ENCODE assay signal across 4 fruit fly cellular contexts in genomic region chr3R:8115951-8116611, dm6.
A peak's percentile ranks its signal among the peaks of the same experiment; 100 is the strongest.
TF ChIP-seq lines count a peak whose summit lies in the region.

No protein-coding gene starts in this region.

- TF ChIP-seq CTCF in whole organism, embryonic (GFP tag; optimal IDR thresholded peaks at IDR 0.05; lab: Kevin White, UChicago) = no peak

TF ChIP-seq in whole organism, embryonic, 481 proteins besides CTCF, POLR2A, EP300 and RAD21:
- TF ChIP-seq nom (GFP tag; optimal IDR thresholded peaks at IDR 0.05; lab: Kevin White, UChicago) = peak; percentile 21
- TF ChIP-seq chinmo (GFP tag; IDR thresholded peaks at IDR 0.05; lab: Robert Waterston, UW; ENCODE audit: partially characterized antibody) = 0 out of 4 replicates have a peak, but pooled peaks have one; percentile 22
- TF ChIP-seq sob (GFP tag; IDR thresholded peaks at IDR 0.05; lab: Robert Waterston, UW) = 0 out of 2 replicates have a peak, but pooled peaks have one; percentile 17
- TF ChIP-seq ewg (GFP tag; optimal IDR thresholded peaks at IDR 0.05; lab: Kevin White, UChicago) = peak; percentile 27
- TF ChIP-seq Nf-YA (GFP tag; IDR thresholded peaks at IDR 0.05; lab: Robert Waterston, UW) = no peak
- peak; percentile 53; the same call in 1 of the 2 replicates for TF ChIP-seq CG10321 (GFP tag; IDR thresholded peaks at IDR 0.05; lab: Robert Waterston, UW)
- TF ChIP-seq CG18619 (GFP tag; optimal IDR thresholded peaks at IDR 0.05; lab: Kevin White, UChicago) = no peak
- TF ChIP-seq Rx (GFP tag; IDR thresholded peaks at IDR 0.05; lab: Robert Waterston, UW) = 0 out of 2 replicates have a peak, but pooled peaks have one; percentile 19
- no peak for TF ChIP-seq eve (GFP tag; optimal IDR thresholded peaks at IDR 0.05; lab: Kevin White, UChicago)
- no peak for TF ChIP-seq CG6654 (GFP tag; optimal IDR thresholded peaks at IDR 0.05; lab: Kevin White, UChicago)
- no peak for TF ChIP-seq chif (GFP tag; optimal IDR thresholded peaks at IDR 0.05; lab: Kevin White, UChicago)
- TF ChIP-seq gcm (GFP tag; optimal IDR thresholded peaks at IDR 0.05; lab: Kevin White, UChicago) = peak; percentile 23
- TF ChIP-seq run (tag; optimal IDR thresholded peaks at IDR 0.05; lab: Kevin White, UChicago) = no peak
- 0 out of 2 replicates have a peak, but pooled peaks have one; percentile 17 for TF ChIP-seq slbo (GFP tag; IDR thresholded peaks at IDR 0.05; lab: Robert Waterston, UW)
- TF ChIP-seq lbe (GFP tag; optimal IDR thresholded peaks at IDR 0.05; lab: Kevin White, UChicago) = peak; percentile 10
- TF ChIP-seq ci (GFP tag; IDR thresholded peaks at IDR 0.05; lab: Robert Waterston, UW) = peak; percentile 47; the same call in 1 of the 3 replicates
- peak; percentile 47 for TF ChIP-seq CG15479 (GFP tag; optimal IDR thresholded peaks at IDR 0.05; lab: Kevin White, UChicago)
- peak; percentile 60 for TF ChIP-seq Ets65A (GFP tag; lab: Kevin White, UChicago)
- TF ChIP-seq CG1832 (GFP tag; optimal IDR thresholded peaks at IDR 0.05; lab: Kevin White, UChicago) = peak; percentile 16
- TF ChIP-seq tll (GFP tag; optimal IDR thresholded peaks at IDR 0.05; lab: Kevin White, UChicago) = peak in 1 of 2 experiments; percentile 36
TF ChIP-seq in whole organism, embryonic: peak in this region for 14.

TF ChIP-seq in whole organism, prepupa, 60 proteins besides CTCF, POLR2A, EP300 and RAD21 (continues in another document):
- TF ChIP-seq OdsH (GFP tag; optimal IDR thresholded peaks at IDR 0.05; lab: Kevin White, UChicago) (peak; percentile 38), CG32006 (GFP tag; optimal IDR thresholded peaks at IDR 0.05; lab: Kevin White, UChicago) (no peak), fkh (GFP tag; optimal IDR thresholded peaks at IDR 0.05; lab: Kevin White, UChicago) (no peak), CG16779 (tag; optimal IDR thresholded peaks at IDR 0.05; lab: Kevin White, UChicago) (no peak), Ets96B (tag; optimal IDR thresholded peaks at IDR 0.05; lab: Kevin White, UChicago) (no peak), CG8319 (GFP tag; optimal IDR thresholded peaks at IDR 0.05; lab: Kevin White, UChicago) (no peak), topi (GFP tag; optimal IDR thresholded peaks at IDR 0.05; lab: Kevin White, UChicago) (peak; percentile 69), CG3919 (GFP tag; optimal IDR thresholded peaks at IDR 0.05; lab: Kevin White, UChicago) (peak; percentile 25), CG6163 (GFP tag; IDR thresholded peaks at IDR 0.05; lab: Robert Waterston, UW) (no peak), CG9139 (GFP tag; optimal IDR thresholded peaks at IDR 0.05; lab: Kevin White, UChicago) (no peak), salr (GFP tag; optimal IDR thresholded peaks at IDR 0.05; lab: Kevin White, UChicago) (no peak), net (GFP tag; optimal IDR thresholded peaks at IDR 0.05; lab: Kevin White, UChicago) (peak; percentile 15), ss (GFP tag; optimal IDR thresholded peaks at IDR 0.05; lab: Kevin White, UChicago) (no peak), Smox (GFP tag; optimal IDR thresholded peaks at IDR 0.05; lab: Kevin White, UChicago) (peak; percentile 69), eg (GFP tag; IDR thresholded peaks at IDR 0.05; lab: Robert Waterston, UW) (no peak), CG6854 (GFP tag; optimal IDR thresholded peaks at IDR 0.05; lab: Kevin White, UChicago) (no peak), CG34406 (GFP tag; optimal IDR thresholded peaks at IDR 0.05; lab: Kevin White, UChicago) (peak; percentile 34), Sox14 (GFP tag; optimal IDR thresholded peaks at IDR 0.05; lab: Kevin White, UChicago) (peak; percentile 20), Sox102F (GFP tag; optimal IDR thresholded peaks at IDR 0.05; lab: Kevin White, UChicago) (peak; percentile 71), CG31627 (GFP tag; optimal IDR thresholded peaks at IDR 0.05; lab: Kevin White, UChicago) (peak; percentile 75), acj6 (GFP tag; optimal IDR thresholded peaks at IDR 0.05; lab: Kevin White, UChicago) (peak; percentile 35), Met (GFP tag; optimal IDR thresholded peaks at IDR 0.05; lab: Kevin White, UChicago) (peak; percentile 82), Eip75B (GFP tag; optimal IDR thresholded peaks at IDR 0.05; lab: Kevin White, UChicago) (peak; percentile 10), vri (GFP tag; optimal IDR thresholded peaks at IDR 0.05; lab: Kevin White, UChicago) (peak; percentile 32), svp (GFP tag; lab: Kevin White, UChicago) (peak; percentile 80)

TF ChIP-seq in whole organism, pupa, 21 proteins besides CTCF, POLR2A, EP300 and RAD21:
- TF ChIP-seq CG32121 (GFP tag; IDR thresholded peaks at IDR 0.05; lab: Robert Waterston, UW) (no peak), gl (tag; optimal IDR thresholded peaks at IDR 0.05; lab: Kevin White, UChicago) (no peak), fd96Ca (GFP tag; IDR thresholded peaks at IDR 0.05; lab: Robert Waterston, UW) (no peak), CG4496 (GFP tag; IDR thresholded peaks at IDR 0.05; lab: Robert Waterston, UW) (no peak), CG17806 (tag; optimal IDR thresholded peaks at IDR 0.05; lab: Kevin White, UChicago) (no peak), CG13204 (GFP tag; optimal IDR thresholded peaks at IDR 0.05; lab: Kevin White, UChicago) (no peak), Pif1B (GFP tag; optimal IDR thresholded peaks at IDR 0.05; lab: Kevin White, UChicago) (no peak), EcR (GFP tag; optimal IDR thresholded peaks at IDR 0.05; lab: Kevin White, UChicago) (peak; percentile 65), CG14655 (GFP tag; optimal IDR thresholded peaks at IDR 0.05; lab: Kevin White, UChicago) (no peak), CG10348 (GFP tag; IDR thresholded peaks at IDR 0.05; lab: Robert Waterston, UW) (no peak), CG15710 (tag; optimal IDR thresholded peaks at IDR 0.05; lab: Kevin White, UChicago) (no peak), CG12605 (GFP tag; IDR thresholded peaks at IDR 0.05; lab: Robert Waterston, UW) (no peak), CG8159 (tag; optimal IDR thresholded peaks at IDR 0.05; lab: Kevin White, UChicago) (peak; percentile 18), CG8301 (tag; optimal IDR thresholded peaks at IDR 0.05; lab: Kevin White, UChicago) (no peak), rn (GFP tag; IDR thresholded peaks at IDR 0.05; lab: Robert Waterston, UW) (no peak), Pif1A (GFP tag; optimal IDR thresholded peaks at IDR 0.05; lab: Kevin White, UChicago) (no peak), CG34367 (tag; optimal IDR thresholded peaks at IDR 0.05; lab: Kevin White, UChicago) (no peak), Snoo (tag; optimal IDR thresholded peaks at IDR 0.05; lab: Kevin White, UChicago) (peak; percentile 33), D1 (tag; optimal IDR thresholded peaks at IDR 0.05; lab: Kevin White, UChicago) (no peak), Ets98B (GFP tag; IDR thresholded peaks at IDR 0.05; lab: Robert Waterston, UW) (no peak), CG9948 (tag; optimal IDR thresholded peaks at IDR 0.05; lab: Kevin White, UChicago) (no peak)

TF ChIP-seq in whole organism, wandering third instar larva, 38 proteins besides CTCF, POLR2A, EP300 and RAD21 (continues in another document):
- no peak for TF ChIP-seq CG9705 (GFP tag; optimal IDR thresholded peaks at IDR 0.05; lab: Kevin White, UChicago)
- TF ChIP-seq h (GFP tag; optimal IDR thresholded peaks at IDR 0.05; lab: Kevin White, UChicago) = peak; percentile 53
- no peak for TF ChIP-seq pan (optimal IDR thresholded peaks at IDR 0.05; lab: Kevin White, UChicago)
- no peak for TF ChIP-seq Dif (GFP tag; optimal IDR thresholded peaks at IDR 0.05; lab: Kevin White, UChicago; ENCODE audit: partially characterized antibody)
- peak; percentile 30 for TF ChIP-seq dmrt93B (GFP tag; optimal IDR thresholded peaks at IDR 0.05; lab: Kevin White, UChicago)
- TF ChIP-seq rgr (GFP tag; optimal IDR thresholded peaks at IDR 0.05; lab: Kevin White, UChicago) = peak; percentile 51
- peak; percentile 20 for TF ChIP-seq woc (GFP tag; optimal IDR thresholded peaks at IDR 0.05; lab: Kevin White, UChicago)
- TF ChIP-seq CrebA (GFP tag; optimal IDR thresholded peaks at IDR 0.05; lab: Kevin White, UChicago; ENCODE audit: borderline replicate concordance) = no peak
- TF ChIP-seq HLH106 (tag; optimal IDR thresholded peaks at IDR 0.05; lab: Kevin White, UChicago) = peak; percentile 47
- TF ChIP-seq Hr83 (GFP tag; optimal IDR thresholded peaks at IDR 0.05; lab: Kevin White, UChicago; ENCODE audit: poor library complexity, severe bottlenecking) = no peak
- no peak for TF ChIP-seq Vsx2 (GFP tag; optimal IDR thresholded peaks at IDR 0.05; lab: Kevin White, UChicago; ENCODE audit: partially characterized antibody)
- no peak for TF ChIP-seq Rel (GFP tag; optimal IDR thresholded peaks at IDR 0.05; lab: Kevin White, UChicago)
- no peak for TF ChIP-seq Rel (tag; optimal IDR thresholded peaks at IDR 0.05; lab: Kevin White, UChicago)
- TF ChIP-seq Abd-B (GFP tag; optimal IDR thresholded peaks at IDR 0.05; lab: Kevin White, UChicago) = no peak
- no peak for TF ChIP-seq sv (GFP tag; optimal IDR thresholded peaks at IDR 0.05; lab: Kevin White, UChicago)
- peak; percentile 65 for TF ChIP-seq OdsH (GFP tag; optimal IDR thresholded peaks at IDR 0.05; lab: Kevin White, UChicago)
- peak; percentile 57 for TF ChIP-seq br (GFP tag; optimal IDR thresholded peaks at IDR 0.05; lab: Kevin White, UChicago)
- no peak for TF ChIP-seq Hr78 (GFP tag; optimal IDR thresholded peaks at IDR 0.05; lab: Kevin White, UChicago)
- TF ChIP-seq N (GFP tag; optimal IDR thresholded peaks at IDR 0.05; lab: Kevin White, UChicago) = no peak
- TF ChIP-seq Mio (GFP tag; optimal IDR thresholded peaks at IDR 0.05; lab: Kevin White, UChicago) = no peak
- no peak for TF ChIP-seq Dfd (GFP tag; optimal IDR thresholded peaks at IDR 0.05; lab: Kevin White, UChicago)
- no peak for TF ChIP-seq jim (GFP tag; optimal IDR thresholded peaks at IDR 0.05; lab: Kevin White, UChicago)
- no peak for TF ChIP-seq CG32264 (GFP tag; optimal IDR thresholded peaks at IDR 0.05; lab: Kevin White, UChicago)
- no peak for TF ChIP-seq dl (GFP tag; optimal IDR thresholded peaks at IDR 0.05; lab: Kevin White, UChicago; ENCODE audit: insufficient read depth in 1 of 2, partially characterized antibody in 2 of 2)
- peak; percentile 52 for TF ChIP-seq Jra (GFP tag; optimal IDR thresholded peaks at IDR 0.05; lab: Kevin White, UChicago)
- peak in 1 of 2 experiments; percentile 64 for TF ChIP-seq foxo (GFP tag; optimal IDR thresholded peaks at IDR 0.05; lab: Kevin White, UChicago)
- TF ChIP-seq sage (GFP tag; optimal IDR thresholded peaks at IDR 0.05; lab: Kevin White, UChicago) = peak; percentile 52
- no peak for TF ChIP-seq brk (GFP tag; optimal IDR thresholded peaks at IDR 0.05; lab: Kevin White, UChicago)
- TF ChIP-seq fru (GFP tag; optimal IDR thresholded peaks at IDR 0.05; lab: Kevin White, UChicago) = peak; percentile 56
- peak; percentile 21 for TF ChIP-seq psq (GFP tag; optimal IDR thresholded peaks at IDR 0.05; lab: Kevin White, UChicago)
- peak; percentile 49 for TF ChIP-seq ey (GFP tag; optimal IDR thresholded peaks at IDR 0.05; lab: Kevin White, UChicago)
- TF ChIP-seq dsf (GFP tag; optimal IDR thresholded peaks at IDR 0.05; lab: Kevin White, UChicago; ENCODE audit: borderline replicate concordance) = no peak
- TF ChIP-seq GATAd (GFP tag; optimal IDR thresholded peaks at IDR 0.05; lab: Kevin White, UChicago) = no peak
- no peak for TF ChIP-seq tai (GFP tag; optimal IDR thresholded peaks at IDR 0.05; lab: Kevin White, UChicago)

Comparison
In these comparisons a context has a peak if more than half of its experiments do, and no peak if none do; other contexts are left out.
1. Of the 7 proteins assayed by ChIP-seq in both whole organism, embryonic and whole organism, prepupa: peak only in whole organism, embryonic: none; only in whole organism, prepupa: Blimp-1, Hr39 and Sox102F; in both: none; in neither: 4.